Fruit fly (Drosophila melanogaster): Measurements from ENCODE around the gene B4.

The B4 gene

dm6 chr2L:13547738-13548726 is 1.1 kb downstream of the B4 start (continued):
- TF ChIP-seq trh (GFP tag; optimal IDR thresholded peaks at IDR 0.05) (no peak), CG14667 (GFP tag; IDR thresholded peaks at IDR 0.05) (no peak), eyg (GFP tag; optimal IDR thresholded peaks at IDR 0.05) (no peak), Stat92E (GFP tag; optimal IDR thresholded peaks at IDR 0.05) (no peak), CG16863 (GFP tag; optimal IDR thresholded peaks at IDR 0.05) (peak; percentile 38), E2f1 (GFP tag; IDR thresholded peaks at IDR 0.05) (no peak), ase (GFP tag; IDR thresholded peaks at IDR 0.05) (no peak), fd96Cb (tag; optimal IDR thresholded peaks at IDR 0.05) (peak; percentile 34), D19B (GFP tag; optimal IDR thresholded peaks at IDR 0.05) (peak; percentile 20), lola (GFP tag; optimal IDR thresholded peaks at IDR 0.05) (peak in 1 of 3 experiments; percentile 66), CG11723 (GFP tag; optimal IDR thresholded peaks at IDR 0.05) (no peak), Opbp (GFP tag; IDR thresholded peaks at IDR 0.05; ENCODE audit: partially characterized antibody) (peak; percentile 60; the same call in 1 of the 3 replicates), Adf1 (GFP tag; IDR thresholded peaks at IDR 0.05) (peak; percentile 81), Chrac-16 (GFP tag; optimal IDR thresholded peaks at IDR 0.05) (peak; percentile 40), vnd (GFP tag; IDR thresholded peaks at IDR 0.05; ENCODE audit: partially characterized antibody) (no peak), br (optimal IDR thresholded peaks at IDR 0.05) (no peak), Pdp1 (GFP tag; optimal IDR thresholded peaks at IDR 0.05) (peak; percentile 66 to 95), her (GFP tag; optimal IDR thresholded peaks at IDR 0.05) (no peak), pan (optimal IDR thresholded peaks at IDR 0.05) (no peak), pan (GFP tag; optimal IDR thresholded peaks at IDR 0.05 in 1 of 2, IDR thresholded peaks at IDR 0.05 in 1 of 2) (no peak), CG15696 (tag; optimal IDR thresholded peaks at IDR 0.05) (peak; percentile 73), crp (GFP tag; optimal IDR thresholded peaks at IDR 0.05) (peak in 1 of 2 experiments; percentile 56), bbx (GFP tag; IDR thresholded peaks at IDR 0.05; ENCODE audit: partially characterized antibody) (0 out of 2 replicates have a peak, but pooled peaks have one; percentile 38), bigmax (GFP tag; optimal IDR thresholded peaks at IDR 0.05) (no peak), tx (GFP tag; optimal IDR thresholded peaks at IDR 0.05) (peak; percentile 19), CG15011 (GFP tag; optimal IDR thresholded peaks at IDR 0.05) (peak; percentile 32), fd102C (GFP tag; optimal IDR thresholded peaks at IDR 0.05) (peak; percentile 35), CG12299 (tag; optimal IDR thresholded peaks at IDR 0.05) (no peak), CG13287 (GFP tag; IDR thresholded peaks at IDR 0.05; ENCODE audit: partially characterized antibody) (no peak), D (optimal IDR thresholded peaks at IDR 0.05) (no peak), D (GFP tag; optimal IDR thresholded peaks at IDR 0.05) (peak; percentile 46), schlank (tag; optimal IDR thresholded peaks at IDR 0.05) (no peak), dmrt11E (tag; optimal IDR thresholded peaks at IDR 0.05) (peak; percentile 58), Six4 (GFP tag; optimal IDR thresholded peaks at IDR 0.05) (peak; percentile 35), CG42726 (GFP tag; IDR thresholded peaks at IDR 0.05; ENCODE audit: partially characterized antibody) (0 out of 2 replicates have a peak, but pooled peaks have one; percentile 4), CG15269 (tag; optimal IDR thresholded peaks at IDR 0.05) (peak; percentile 53), p53 (GFP tag; optimal IDR thresholded peaks at IDR 0.05) (no peak), CG12659 (GFP tag; optimal IDR thresholded peaks at IDR 0.05) (peak; percentile 10), CG14441 (GFP tag; IDR thresholded peaks at IDR 0.05) (no peak), CG9437 (GFP tag; optimal IDR thresholded peaks at IDR 0.05) (no peak), CG3407 (GFP tag; optimal IDR thresholded peaks at IDR 0.05) (no peak), CG33557 (GFP tag; optimal IDR thresholded peaks at IDR 0.05) (no peak), pnt (GFP tag; optimal IDR thresholded peaks at IDR 0.05) (peak; percentile 28), CG14710 (tag; optimal IDR thresholded peaks at IDR 0.05) (peak; percentile 37), trem (tag; optimal IDR thresholded peaks at IDR 0.05) (peak; percentile 9), CG8089 (GFP tag; optimal IDR thresholded peaks at IDR 0.05) (no peak), Lpt (GFP tag; optimal IDR thresholded peaks at IDR 0.05) (no peak)

All from whole organism, embryonic.